Worm (Caenorhabditis elegans) whole organism, L1 larva: ENCODE data around the gene K08B12.3.

Experiments used
- ama-1 ChIP-seq: fragments of 150-350 bp; optimal IDR thresholded peaks from 2 replicates; lab custom pipeline; 2014
- fkh-8 ChIP-seq: sonication (generic microtip); optimal IDR thresholded peaks from 2 replicates; lab custom pipeline; 2016; ENCODE audit warnings: mild to moderate bottlenecking, missing genetic modification characterization, missing compliant biosample characterization
- irx-1 ChIP-seq: sonication (generic microtip); optimal IDR thresholded peaks from 2 replicates; lab custom pipeline; 2016; ENCODE audit warnings: missing genetic modification characterization, missing compliant biosample characterization
- lir-3 ChIP-seq: sonication (generic microtip); optimal IDR thresholded peaks from 2 replicates; lab custom pipeline; 2016; ENCODE audit warnings: mild to moderate bottlenecking, missing genetic modification characterization, moderate library complexity, missing compliant biosample characterization; ENCODE audit not compliant: poor library complexity
- mdl-1 ChIP-seq, 2 experiments: fragments of 150-350 bp; optimal IDR thresholded peaks; 2 replicates each; lab custom pipeline; 2014 to 2017; ENCODE audit warnings: missing biosample characterization in 2 of 2, missing genetic modification characterization in 2 of 2, inconsistent platforms in 1 of 2
- nhr-11 ChIP-seq: fragments of 150-350 bp; optimal IDR thresholded peaks from 2 replicates; lab custom pipeline; 2014; ENCODE audit warnings: missing biosample characterization, missing genetic modification characterization
- nhr-28 ChIP-seq: fragments of 150-350 bp; optimal IDR thresholded peaks from 2 replicates; lab custom pipeline; 2014; ENCODE audit warnings: missing biosample characterization, missing genetic modification characterization
- nhr-76 ChIP-seq: sonication (generic microtip); optimal IDR thresholded peaks from 2 replicates; lab custom pipeline; 2017; ENCODE audit warnings: missing biosample characterization, missing genetic modification characterization
- nhr-77 ChIP-seq: fragments of 150-350 bp; optimal IDR thresholded peaks from 2 replicates; lab custom pipeline; 2014; ENCODE audit warnings: missing biosample characterization, missing genetic modification characterization
- pax-3 ChIP-seq: fragments of 200-800 bp; sonication (Bioruptor generic); optimal IDR thresholded peaks from 2 replicates; lab custom pipeline; 2018; ENCODE audit warnings: mild to moderate bottlenecking, missing genetic modification characterization, moderate library complexity, missing compliant biosample characterization
- skn-1 ChIP-seq: fragments of 150-350 bp; optimal IDR thresholded peaks from 2 replicates; lab custom pipeline; 2014; ENCODE audit warnings: missing biosample characterization, missing genetic modification characterization
- unc-62 ChIP-seq: fragments of 150-350 bp; optimal IDR thresholded peaks from 2 replicates; lab custom pipeline; 2014; ENCODE audit warnings: missing biosample characterization, missing genetic modification reagents, missing genetic modification characterization
- ztf-11 ChIP-seq, 2 experiments: sonication (generic microtip); optimal IDR thresholded peaks; 2 replicates each; lab custom pipeline; 2016 to 2017; ENCODE audit warnings: missing genetic modification characterization in 2 of 2, missing biosample characterization in 1 of 2, missing compliant biosample characterization in 1 of 2
- ztf-4 ChIP-seq: fragments of 150-350 bp; optimal IDR thresholded peaks from 2 replicates; lab custom pipeline; 2014; ENCODE audit warnings: missing biosample characterization, missing genetic modification characterization

DNA sequence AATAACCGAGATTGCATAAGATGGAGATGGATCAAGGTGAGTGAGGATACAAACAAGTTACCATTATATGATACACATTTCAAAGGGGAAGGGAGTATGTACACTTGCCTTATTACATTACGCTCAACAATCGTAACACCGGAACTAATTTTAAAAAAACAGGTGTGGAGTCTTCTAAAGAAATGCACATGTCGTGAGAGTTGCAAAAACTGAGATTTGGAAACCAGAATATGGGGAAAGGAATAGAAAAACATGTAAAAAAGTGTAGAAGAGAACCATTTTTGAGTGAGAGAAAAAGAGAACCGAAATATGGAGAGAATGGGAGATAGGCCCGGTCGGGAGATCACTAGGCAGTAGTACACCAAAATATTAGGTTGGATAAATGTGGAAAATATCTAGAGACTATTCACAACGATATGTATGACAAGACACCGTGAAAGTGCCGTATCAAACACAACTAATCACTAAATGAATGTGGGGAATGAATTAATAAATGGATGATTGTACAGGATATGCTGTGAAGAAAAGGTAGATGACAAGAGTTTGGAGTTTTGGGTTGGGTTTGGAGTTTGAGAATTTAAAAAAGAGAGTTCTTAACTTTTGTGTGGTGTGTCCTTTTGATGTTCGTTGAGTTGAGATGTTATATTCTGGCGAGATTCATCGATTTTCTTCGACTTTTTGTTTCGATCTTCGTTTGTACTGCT, 11.5 kb upstream of the K08B12.3 start:
- TF ChIP-seq irx-1 (tag; lab: Kevin White, UChicago): no peak
- TF ChIP-seq ama-1 (lab: Kevin White, UChicago): no peak
- no peak for TF ChIP-seq mdl-1 (tag; optimal IDR thresholded peaks at IDR 0.05; lab: Kevin White, UChicago)
- no peak for TF ChIP-seq nhr-77 (tag; lab: Kevin White, UChicago)
- TF ChIP-seq pax-3: no peak
- TF ChIP-seq nhr-28: no peak
- TF ChIP-seq lir-3 (tag; lab: Kevin White, UChicago): no peak
- TF ChIP-seq nhr-76 (tag; lab: Kevin White, UChicago): no peak
- TF ChIP-seq unc-62 (GFP tag; lab: Kevin White, UChicago): no peak
- no peak for TF ChIP-seq nhr-11 (tag; lab: Kevin White, UChicago)
- no peak for TF ChIP-seq skn-1 (tag; lab: Kevin White, UChicago)
- TF ChIP-seq fkh-8 (tag; lab: Kevin White, UChicago): no peak
- no peak for TF ChIP-seq ztf-11 (tag; optimal IDR thresholded peaks at IDR 0.05; lab: Kevin White, UChicago)
- no peak for TF ChIP-seq ztf-4
